Fruit fly (Drosophila melanogaster) whole organism, embryonic: Measurements from ENCODE around the gene Stat92E.

Source experiments
- H2.0 ChIP-seq: fragments of 200-800 bp; sonication (Bioruptor generic); IDR thresholded peaks from 2 replicates; pipeline ENCODE4 v1.3.6; 2022; ENCODE audit warnings: missing biosample characterization, missing genetic modification characterization
- Poxn ChIP-seq: fragments of 200-800 bp; sonication (Bioruptor generic); IDR thresholded peaks from 2 replicates; pipeline ENCODE4 v1.3.6; 2022; ENCODE audit warnings: missing biosample characterization, missing genetic modification characterization

dm6 chr3R:20592517-20593462 is 40.7 kb upstream of the Stat92E start, which contains the start of the genes Pus1 and bon:
- TF ChIP-seq Poxn (GFP tag; lab: Robert Waterston, UW) (no peak), H2.0 (GFP tag; lab: Robert Waterston, UW) (no peak)
